Worm (Caenorhabditis elegans): Measurements from ENCODE around the gene C35D10.7.

The C35D10.7 gene

ce11 chrIII:4899728-4900127, 43.7 kb downstream of the C35D10.7 start (continued):
- TF ChIP-seq aly-2 (tag; optimal IDR thresholded peaks at IDR 0.05) = no peak
- TF ChIP-seq nhr-102 (tag; optimal IDR thresholded peaks at IDR 0.05) = peak; percentile 98
- peak; percentile 95 for TF ChIP-seq sdz-12 (GFP tag; optimal IDR thresholded peaks at IDR 0.05)
- peak; percentile 100 for TF ChIP-seq hlh-11 (tag; optimal IDR thresholded peaks at IDR 0.05)
- peak; percentile 94 to 97 for TF ChIP-seq hif-1 (tag; optimal IDR thresholded peaks at IDR 0.05)
- TF ChIP-seq daf-12 (tag; optimal IDR thresholded peaks at IDR 0.05) = no peak
- peak; percentile 98 for TF ChIP-seq nhr-28 (tag; optimal IDR thresholded peaks at IDR 0.05)

DNA sequence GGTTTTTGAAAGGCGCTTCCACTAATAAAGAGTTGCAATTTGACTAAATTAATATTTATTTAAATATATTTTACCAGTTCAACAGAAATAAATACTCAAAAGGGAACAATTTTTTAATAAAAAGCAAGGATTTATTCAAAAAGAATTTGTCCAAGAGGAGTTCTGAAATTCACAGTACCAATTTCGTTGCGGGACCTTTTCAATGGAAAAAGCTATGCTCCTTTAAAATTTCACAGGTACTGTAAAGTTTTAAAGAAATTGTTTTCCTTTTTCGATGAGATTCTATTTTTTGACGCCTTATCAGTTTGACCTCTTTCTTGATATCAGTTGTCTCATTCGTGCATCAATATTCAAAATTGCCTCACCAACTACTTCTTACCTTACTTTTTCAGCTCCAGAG, 44.3 kb downstream of the C35D10.7 start, which contains the start of gene tag-340:
Gene tag-340, plus strand, starts transcription at position 249 of the 400 bp plus-strand sequence.
- no peak for TF ChIP-seq daf-12 (tag; optimal IDR thresholded peaks at IDR 0.05)
- TF ChIP-seq F44E2.7 (GFP tag; IDR thresholded peaks at IDR 0.05) = no peak
- no peak for TF ChIP-seq daf-16 (GFP tag; optimal IDR thresholded peaks at IDR 0.05)
- peak; percentile 42 for TF ChIP-seq daf-16 (tag; optimal IDR thresholded peaks at IDR 0.05)
- TF ChIP-seq ceh-32 (tag; optimal IDR thresholded peaks at IDR 0.05; ENCODE audit: poor library complexity) = no peak
- TF ChIP-seq spr-3 (GFP tag; optimal IDR thresholded peaks at IDR 0.05) = no peak
- no peak for TF ChIP-seq mxl-2 (GFP tag; conservative IDR thresholded peaks at IDR 0.05)
- no peak for TF ChIP-seq lin-1 (GFP tag; IDR thresholded peaks at IDR 0.05)
- no peak for TF ChIP-seq aly-2 (tag; optimal IDR thresholded peaks at IDR 0.05)
- peak; percentile 3 for TF ChIP-seq nhr-28 (tag; optimal IDR thresholded peaks at IDR 0.05)
- TF ChIP-seq dmd-6 (GFP tag; IDR thresholded peaks at IDR 0.05) = no peak
- TF ChIP-seq mxl-3 (GFP tag; optimal IDR thresholded peaks at IDR 0.05) = no peak
- TF ChIP-seq tra-1 (GFP tag; IDR thresholded peaks at IDR 0.05) = no peak
- TF ChIP-seq Y75B8A.6 (GFP tag; IDR thresholded peaks at IDR 0.05) = no peak

ce11 chrIII:4903784-4904183, 47.8 kb downstream of the C35D10.7 start, which contains the start of gene kbp-2:
kbp-2 (minus strand) TSS chrIII:4903884.
- TF ChIP-seq R02D3.7 (tag; optimal IDR thresholded peaks at IDR 0.05) (no peak), tag-97 (GFP tag; IDR thresholded peaks at IDR 0.05) (no peak), unc-62 (GFP tag; optimal IDR thresholded peaks at IDR 0.05 in 1 of 2) (no peak), unc-62 (tag; optimal IDR thresholded peaks at IDR 0.05) (no peak), mes-2 (tag; optimal IDR thresholded peaks at IDR 0.05; ENCODE audit: poor library complexity, severe bottlenecking) (no peak), hlh-30 (tag; optimal IDR thresholded peaks at IDR 0.05; ENCODE audit: insufficient read depth) (no peak), lsy-2 (tag; optimal IDR thresholded peaks at IDR 0.05) (no peak), tra-1 (GFP tag; IDR thresholded peaks at IDR 0.05) (no peak), zfp-2 (tag; optimal IDR thresholded peaks at IDR 0.05) (no peak), ZK546.5 (tag; optimal IDR thresholded peaks at IDR 0.05) (no peak), nhr-77 (tag; optimal IDR thresholded peaks at IDR 0.05) (no peak)

- TF ChIP-seq unc-130 (GFP tag; optimal IDR thresholded peaks at IDR 0.05) (peak; percentile 77), lin-1 (GFP tag; IDR thresholded peaks at IDR 0.05) (no peak), egl-27 (tag; optimal IDR thresholded peaks at IDR 0.05) (no peak), rbr-2 (tag; optimal IDR thresholded peaks at IDR 0.05) (peak; percentile 3), T26A8.4 (GFP tag; IDR thresholded peaks at IDR 0.05) (no peak), dpl-1 (GFP tag; optimal IDR thresholded peaks at IDR 0.05) (peak; percentile 49), ZK546.5 (tag; optimal IDR thresholded peaks at IDR 0.05) (no peak), duxl-1 (tag; optimal IDR thresholded peaks at IDR 0.05; ENCODE audit: poor library complexity) (no peak), hif-1 (tag; optimal IDR thresholded peaks at IDR 0.05) (peak in 1 of 2 experiments; percentile 52), fkh-10 (GFP tag; optimal IDR thresholded peaks at IDR 0.05) (no peak), lin-15B (tag; optimal IDR thresholded peaks at IDR 0.05) (no peak), mes-2 (tag; optimal IDR thresholded peaks at IDR 0.05; ENCODE audit: poor library complexity, severe bottlenecking) (peak; percentile 69)
Observed at ce11 chrIII:4905405-4905804, 49.4 kb downstream of the C35D10.7 start, which contains the start of gene F26F4.8. F26F4.8 (minus strand) TSS chrIII:4905473.

All from whole organism, L4 larva.